Fruit fly (Drosophila melanogaster): ENCODE data around the gene Pi4KIIalpha.

Gene Pi4KIIalpha

DNA sequence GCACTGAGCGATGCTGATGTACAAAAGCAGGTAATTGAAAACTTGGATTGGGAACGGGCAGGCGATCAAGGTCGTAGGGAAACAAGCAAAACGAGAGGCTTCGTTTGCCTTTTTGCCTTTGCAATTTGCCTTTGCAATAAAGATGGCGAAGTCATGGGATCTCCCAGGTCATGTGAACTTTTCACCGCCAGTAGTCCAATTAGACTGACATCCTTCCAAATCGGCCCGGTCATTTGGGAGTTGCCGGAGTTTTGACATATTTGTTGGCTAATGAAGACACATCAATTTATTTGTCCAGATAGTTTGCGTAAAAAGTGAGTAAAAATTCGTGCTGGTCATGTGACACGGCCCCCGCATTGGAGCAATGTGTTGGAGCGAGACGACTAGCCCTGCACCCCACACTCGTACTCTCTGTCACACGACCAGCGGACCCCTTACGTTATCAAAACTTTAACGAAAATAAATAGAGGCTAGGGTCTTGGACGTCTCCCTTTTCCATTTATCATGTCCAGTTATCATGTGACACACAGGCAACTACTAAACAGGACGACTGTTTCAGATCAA is 28.6 kb upstream of the Pi4KIIalpha start:
- no peak for TF ChIP-seq ovo (GFP tag; optimal IDR thresholded peaks at IDR 0.05)
- no peak for TF ChIP-seq CG11617 (GFP tag; optimal IDR thresholded peaks at IDR 0.05)
- TF ChIP-seq CG12768 (GFP tag; optimal IDR thresholded peaks at IDR 0.05) = peak; percentile 41
- peak; percentile 15 for TF ChIP-seq bab1 (GFP tag; optimal IDR thresholded peaks at IDR 0.05)
- no peak for TF ChIP-seq Crg-1 (GFP tag; optimal IDR thresholded peaks at IDR 0.05)
- peak; percentile 62 for TF ChIP-seq Mnt (GFP tag; optimal IDR thresholded peaks at IDR 0.05)
- peak; percentile 20 for TF ChIP-seq tj (GFP tag; optimal IDR thresholded peaks at IDR 0.05)
- TF ChIP-seq cic (GFP tag; optimal IDR thresholded peaks at IDR 0.05) = peak; percentile 67
- no peak for TF ChIP-seq Hr96 (GFP tag; optimal IDR thresholded peaks at IDR 0.05)
- TF ChIP-seq toe (GFP tag; optimal IDR thresholded peaks at IDR 0.05) = no peak
- no peak for TF ChIP-seq CG5204 (GFP tag; optimal IDR thresholded peaks at IDR 0.05)
- TF ChIP-seq CG14711 (tag; optimal IDR thresholded peaks at IDR 0.05) = no peak
- TF ChIP-seq pad (GFP tag; optimal IDR thresholded peaks at IDR 0.05) = peak; percentile 74
- TF ChIP-seq CG7101 (tag; optimal IDR thresholded peaks at IDR 0.05) = peak; percentile 16

- TF ChIP-seq ovo (GFP tag; optimal IDR thresholded peaks at IDR 0.05) (no peak), CG14711 (tag; optimal IDR thresholded peaks at IDR 0.05) (peak; percentile 48), CG33017 (tag; optimal IDR thresholded peaks at IDR 0.05) (no peak), CG11617 (GFP tag; optimal IDR thresholded peaks at IDR 0.05) (peak; percentile 49), cic (GFP tag; optimal IDR thresholded peaks at IDR 0.05) (peak; percentile 21), CG1620 (GFP tag; optimal IDR thresholded peaks at IDR 0.05) (peak; percentile 24), Crg-1 (GFP tag; optimal IDR thresholded peaks at IDR 0.05) (no peak), CG7101 (tag; optimal IDR thresholded peaks at IDR 0.05) (peak; percentile 46), Clk (GFP tag; optimal IDR thresholded peaks at IDR 0.05) (peak; percentile 39), Mnt (GFP tag; optimal IDR thresholded peaks at IDR 0.05) (peak; percentile 71), kay (GFP tag; ENCODE audit: borderline replicate concordance) (no peak), Hr96 (GFP tag; optimal IDR thresholded peaks at IDR 0.05) (no peak), bab1 (GFP tag; optimal IDR thresholded peaks at IDR 0.05) (no peak), CG12768 (GFP tag; optimal IDR thresholded peaks at IDR 0.05) (no peak), toe (GFP tag; optimal IDR thresholded peaks at IDR 0.05) (no peak), pad (GFP tag; optimal IDR thresholded peaks at IDR 0.05) (peak; percentile 23), tj (GFP tag; optimal IDR thresholded peaks at IDR 0.05) (peak; percentile 10), CG7045 (GFP tag; optimal IDR thresholded peaks at IDR 0.05) (no peak)
Observed at dm6 chr3R:5591398-5591853, 28.0 kb upstream of the Pi4KIIalpha start, which contains the start of the genes noi and Vha26. Gene noi (minus strand): TSS chr3R:5591459. Gene Vha26 (plus strand): TSS chr3R:5591763.

- TF ChIP-seq CG7101 (tag; optimal IDR thresholded peaks at IDR 0.05) (no peak), bab1 (GFP tag; optimal IDR thresholded peaks at IDR 0.05) (no peak), cnc (optimal IDR thresholded peaks at IDR 0.05) (no peak), pad (GFP tag; optimal IDR thresholded peaks at IDR 0.05) (no peak), Mnt (GFP tag; optimal IDR thresholded peaks at IDR 0.05) (no peak), CG7045 (GFP tag; optimal IDR thresholded peaks at IDR 0.05) (no peak), cic (GFP tag; optimal IDR thresholded peaks at IDR 0.05) (no peak), ovo (GFP tag; optimal IDR thresholded peaks at IDR 0.05) (no peak), Crg-1 (GFP tag; optimal IDR thresholded peaks at IDR 0.05) (no peak), Clk (GFP tag; optimal IDR thresholded peaks at IDR 0.05) (no peak), toe (GFP tag; optimal IDR thresholded peaks at IDR 0.05) (no peak), CG12768 (GFP tag; optimal IDR thresholded peaks at IDR 0.05) (no peak), CG33017 (tag; optimal IDR thresholded peaks at IDR 0.05) (no peak), CG5204 (GFP tag; optimal IDR thresholded peaks at IDR 0.05) (no peak), kay (GFP tag; ENCODE audit: borderline replicate concordance) (no peak), CG14711 (tag; optimal IDR thresholded peaks at IDR 0.05) (no peak), tj (GFP tag; optimal IDR thresholded peaks at IDR 0.05) (no peak), Hr96 (GFP tag; optimal IDR thresholded peaks at IDR 0.05) (no peak), CG1620 (GFP tag; optimal IDR thresholded peaks at IDR 0.05) (no peak), CG11617 (GFP tag; optimal IDR thresholded peaks at IDR 0.05) (no peak)
Observed at dm6 chr3R:5588573-5588972, 25.1 kb upstream of the Pi4KIIalpha start, which contains the start of gene PolZ2. Gene PolZ2 (plus strand): TSS chr3R:5588873.

dm6 chr3R:5587863-5588519 is 24.5 kb upstream of the Pi4KIIalpha start, which contains the start of gene CG2926:
Gene CG2926 (minus strand): TSS chr3R:5588380.
- TF ChIP-seq kay (GFP tag; ENCODE audit: borderline replicate concordance) (no peak), CG12768 (GFP tag; optimal IDR thresholded peaks at IDR 0.05) (peak; percentile 62), CG7101 (tag; optimal IDR thresholded peaks at IDR 0.05) (peak; percentile 26), Mnt (GFP tag; optimal IDR thresholded peaks at IDR 0.05) (peak; percentile 48), cic (GFP tag; optimal IDR thresholded peaks at IDR 0.05) (no peak), Clk (GFP tag; optimal IDR thresholded peaks at IDR 0.05) (peak; percentile 12), Hr96 (GFP tag; optimal IDR thresholded peaks at IDR 0.05) (no peak), pad (GFP tag; optimal IDR thresholded peaks at IDR 0.05) (peak; percentile 45), CG1620 (GFP tag; optimal IDR thresholded peaks at IDR 0.05) (peak; percentile 51), CG7045 (GFP tag; optimal IDR thresholded peaks at IDR 0.05) (peak; percentile 2), Crg-1 (GFP tag; optimal IDR thresholded peaks at IDR 0.05) (peak; percentile 60), CG11617 (GFP tag; optimal IDR thresholded peaks at IDR 0.05) (peak; percentile 44), ovo (GFP tag; optimal IDR thresholded peaks at IDR 0.05) (peak; percentile 1), bab1 (GFP tag; optimal IDR thresholded peaks at IDR 0.05) (peak; percentile 38), tj (GFP tag; optimal IDR thresholded peaks at IDR 0.05) (no peak)

DNA sequence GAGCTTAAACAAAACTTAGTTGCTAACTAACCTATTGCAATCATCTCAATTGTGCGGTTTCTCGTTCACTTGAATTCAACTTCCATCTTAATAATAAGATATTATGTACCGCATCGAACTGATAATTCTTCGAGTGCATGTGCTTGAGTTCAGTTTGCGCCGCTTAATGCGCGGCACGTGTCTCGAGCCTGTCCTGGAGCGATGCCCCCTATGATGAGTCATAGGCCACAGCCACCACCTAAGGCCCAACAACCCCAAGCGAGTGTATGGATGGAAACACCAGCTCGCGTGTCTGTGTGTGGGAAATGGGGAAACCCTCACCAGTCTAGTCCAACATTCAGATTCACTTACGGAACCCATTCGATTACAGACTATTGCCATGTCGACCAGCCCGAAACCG is 10.4 kb upstream of the Pi4KIIalpha start:
- TF ChIP-seq tj (GFP tag; optimal IDR thresholded peaks at IDR 0.05) = no peak
- no peak for TF ChIP-seq Clk (GFP tag; optimal IDR thresholded peaks at IDR 0.05)
- TF ChIP-seq cic (GFP tag; optimal IDR thresholded peaks at IDR 0.05) = no peak
- no peak for TF ChIP-seq CG7101 (tag; optimal IDR thresholded peaks at IDR 0.05)
- TF ChIP-seq CG1620 (GFP tag; optimal IDR thresholded peaks at IDR 0.05) = no peak
- no peak for TF ChIP-seq cnc (optimal IDR thresholded peaks at IDR 0.05)
- no peak for TF ChIP-seq Hr96 (GFP tag; optimal IDR thresholded peaks at IDR 0.05)
- no peak for TF ChIP-seq Mnt (GFP tag; optimal IDR thresholded peaks at IDR 0.05)
- no peak for TF ChIP-seq CG14711 (tag; optimal IDR thresholded peaks at IDR 0.05)
- TF ChIP-seq CG11617 (GFP tag; optimal IDR thresholded peaks at IDR 0.05) = no peak
- TF ChIP-seq pad (GFP tag; optimal IDR thresholded peaks at IDR 0.05) = no peak
- no peak for TF ChIP-seq kay (GFP tag; ENCODE audit: borderline replicate concordance)
- no peak for TF ChIP-seq CG7045 (GFP tag; optimal IDR thresholded peaks at IDR 0.05)
